Fruit fly (Drosophila melanogaster) whole organism, wandering third instar larva: ENCODE results near the gene Ucp4C.

Experiments used
- Abd-B ChIP-seq: fragments of >200 bp; optimal IDR thresholded peaks from 2 replicates; lab custom pipeline; 2017; ENCODE audit warnings: missing biosample characterization, missing genetic modification characterization
- CG32264 ChIP-seq: fragments of 200-800 bp; sonication (Bioruptor generic); optimal IDR thresholded peaks from 2 replicates; lab custom pipeline; 2016; ENCODE audit warnings: missing biosample characterization, missing genetic modification characterization
- CG9705 ChIP-seq: fragments of 200-800 bp; sonication (Bioruptor generic); optimal IDR thresholded peaks from 2 replicates; lab custom pipeline; 2018; ENCODE audit warnings: missing biosample characterization, mild to moderate bottlenecking, missing genetic modification characterization
- CrebA ChIP-seq: fragments of 200-800 bp; sonication (Bioruptor generic); optimal IDR thresholded peaks from 2 replicates; lab custom pipeline; 2016; ENCODE audit warnings: missing biosample characterization, mild to moderate bottlenecking, missing genetic modification characterization, borderline replicate concordance
- Dif ChIP-seq: fragments of 200-275, 200-300 bp; sonication (Bioruptor generic); optimal IDR thresholded peaks from 2 replicates; lab custom pipeline; 2018; ENCODE audit warnings: missing biosample characterization, missing genetic modification characterization; ENCODE audit not compliant: partially characterized antibody
- GATAd ChIP-seq: sonication (Bioruptor generic); optimal IDR thresholded peaks from 2 replicates; lab custom pipeline; 2016; ENCODE audit warnings: missing biosample characterization, missing genetic modification characterization
- HLH106 ChIP-seq: fragments of 200-800 bp; optimal IDR thresholded peaks from 3 replicates; lab custom pipeline; 2019; ENCODE audit warnings: missing biosample characterization, mild to moderate bottlenecking, missing genetic modification characterization, moderate library complexity
- Hnf4 ChIP-seq: fragments of 200-800 bp; sonication (Bioruptor generic); optimal IDR thresholded peaks from 2 replicates; lab custom pipeline; 2016; ENCODE audit warnings: missing biosample characterization, mild to moderate bottlenecking, missing genetic modification characterization
- Hr78 ChIP-seq: fragments of >200 bp; optimal IDR thresholded peaks from 2 replicates; lab custom pipeline; 2017; ENCODE audit warnings: missing biosample characterization, missing genetic modification characterization
- Hr83 ChIP-seq: fragments of 200-300 bp; sonication (Bioruptor generic); optimal IDR thresholded peaks from 2 replicates; lab custom pipeline; 2016; ENCODE audit warnings: missing biosample characterization, mild to moderate bottlenecking, missing genetic modification characterization, moderate library complexity; ENCODE audit not compliant: poor library complexity, severe bottlenecking
- Jra ChIP-seq: sonication (Bioruptor generic); optimal IDR thresholded peaks from 2 replicates; lab custom pipeline; 2016; ENCODE audit warnings: missing biosample characterization, missing genetic modification characterization
- Mio ChIP-seq: sonication (Bioruptor generic); optimal IDR thresholded peaks from 2 replicates; lab custom pipeline; 2016; ENCODE audit warnings: missing biosample characterization, missing genetic modification characterization
- Myc ChIP-seq: fragments of >200 bp; optimal IDR thresholded peaks from 2 replicates; lab custom pipeline; 2017
- N ChIP-seq: fragments of >200 bp; optimal IDR thresholded peaks from 2 replicates; lab custom pipeline; 2018; ENCODE audit warnings: missing biosample characterization, missing external identifiers, missing genetic modification characterization
- OdsH ChIP-seq: fragments of 200-800 bp; sonication (Bioruptor generic); optimal IDR thresholded peaks from 2 replicates; lab custom pipeline; 2016; ENCODE audit warnings: missing biosample characterization, mild to moderate bottlenecking, missing genetic modification characterization
- Rel ChIP-seq, 2 experiments: fragments of 200-800 bp; sonication (Bioruptor generic) in 1 of 2; optimal IDR thresholded peaks; 2 replicates in 1 of 2; 3 replicates in 1 of 2; lab custom pipeline; 2016 to 2019; ENCODE audit warnings: mild to moderate bottlenecking in 2 of 2, missing biosample characterization in 2 of 2, missing genetic modification characterization in 2 of 2, moderate library complexity in 1 of 2
- Sp1 ChIP-seq: fragments of 200-800 bp; sonication (Bioruptor generic); optimal IDR thresholded peaks from 3 replicates; lab custom pipeline; 2019; ENCODE audit warnings: missing biosample characterization, mild to moderate bottlenecking, missing genetic modification characterization, moderate library complexity
- Vsx2 ChIP-seq: fragments of 200-300, 225-300 bp; sonication (Bioruptor generic); optimal IDR thresholded peaks from 2 replicates; lab custom pipeline; 2018; ENCODE audit warnings: missing biosample characterization, missing genetic modification characterization; ENCODE audit not compliant: partially characterized antibody
- brk ChIP-seq: fragments of 200-800 bp; sonication (Bioruptor generic); optimal IDR thresholded peaks from 2 replicates; lab custom pipeline; 2016; ENCODE audit warnings: missing biosample characterization, mild to moderate bottlenecking, missing genetic modification characterization
- dl ChIP-seq, 2 experiments: fragments of 175-275, 200-275 bp in 1 of 2; fragments of 200-275 bp in 1 of 2; sonication (Bioruptor generic); optimal IDR thresholded peaks; lab custom pipeline; 2018; ENCODE audit warnings: mild to moderate bottlenecking in 2 of 2, missing biosample characterization in 2 of 2, missing genetic modification characterization in 2 of 2, moderate library complexity in 2 of 2; ENCODE audit not compliant: partially characterized antibody in 2 of 2, insufficient read depth in 1 of 2
- dsf ChIP-seq: sonication (Bioruptor generic); optimal IDR thresholded peaks from 2 replicates; lab custom pipeline; 2016; ENCODE audit warnings: missing biosample characterization, missing genetic modification characterization, borderline replicate concordance
- ey ChIP-seq: fragments of 200-800 bp; sonication (Bioruptor generic); optimal IDR thresholded peaks from 2 replicates; lab custom pipeline; 2016; ENCODE audit warnings: missing biosample characterization, missing genetic modification characterization
- h ChIP-seq: fragments of 200-800 bp; sonication (Bioruptor generic); optimal IDR thresholded peaks from 3 replicates; lab custom pipeline; 2016; ENCODE audit warnings: missing biosample characterization, mild to moderate bottlenecking, missing genetic modification characterization
- jim ChIP-seq: fragments of 175-275, 200-325 bp; sonication (Bioruptor generic); optimal IDR thresholded peaks from 2 replicates; lab custom pipeline; 2016; ENCODE audit warnings: missing biosample characterization, mild to moderate bottlenecking, missing genetic modification characterization
- lola ChIP-seq: fragments of >200 bp; optimal IDR thresholded peaks from 2 replicates; lab custom pipeline; 2017; ENCODE audit warnings: missing biosample characterization, missing genetic modification characterization
- psq ChIP-seq: fragments of 200-800 bp; sonication (Bioruptor generic); optimal IDR thresholded peaks from 3 replicates; lab custom pipeline; 2017; ENCODE audit warnings: missing biosample characterization, mild to moderate bottlenecking, missing genetic modification characterization, moderate library complexity
- rgr ChIP-seq: fragments of 200-800 bp; sonication (Bioruptor generic); optimal IDR thresholded peaks from 3 replicates; lab custom pipeline; 2016; ENCODE audit warnings: missing biosample characterization, mild to moderate bottlenecking, missing genetic modification characterization
- sage ChIP-seq: fragments of 200-800 bp; sonication (Bioruptor generic); optimal IDR thresholded peaks from 2 replicates; lab custom pipeline; 2016; ENCODE audit warnings: missing biosample characterization, mild to moderate bottlenecking, missing genetic modification characterization
- sv ChIP-seq: fragments of 200-800 bp; sonication (Bioruptor generic); optimal IDR thresholded peaks from 3 replicates; lab custom pipeline; 2016; ENCODE audit warnings: missing biosample characterization, missing genetic modification characterization

The Ucp4C gene

dm6 chr2L:5944305-5945282 is 23.8 kb upstream of the Ucp4C start:
- no peak for TF ChIP-seq Mio (GFP tag; lab: Kevin White, UChicago)
- peak; percentile 73 to 84 for TF ChIP-seq dl (GFP tag; optimal IDR thresholded peaks at IDR 0.05; lab: Kevin White, UChicago; ENCODE audit: insufficient read depth in 1 of 2, partially characterized antibody in 2 of 2)
- peak; percentile 42 for TF ChIP-seq Vsx2
- no peak for TF ChIP-seq Hr78 (GFP tag; lab: Kevin White, UChicago)
- no peak for TF ChIP-seq GATAd (GFP tag; lab: Kevin White, UChicago)
- TF ChIP-seq Sp1 (GFP tag; lab: Kevin White, UChicago): no peak
- no peak for TF ChIP-seq dsf (GFP tag; lab: Kevin White, UChicago)
- TF ChIP-seq lola (GFP tag; lab: Kevin White, UChicago): no peak
- TF ChIP-seq N (GFP tag; lab: Kevin White, UChicago): no peak
- no peak for TF ChIP-seq rgr (GFP tag; lab: Kevin White, UChicago)
- no peak for TF ChIP-seq sage (GFP tag; lab: Kevin White, UChicago)
- TF ChIP-seq ey (GFP tag; lab: Kevin White, UChicago): no peak
- no peak for TF ChIP-seq Jra (GFP tag; lab: Kevin White, UChicago)
- TF ChIP-seq Hr83: peak; percentile 30
- TF ChIP-seq Rel (GFP tag; optimal IDR thresholded peaks at IDR 0.05; lab: Kevin White, UChicago): no peak
- peak; percentile 80 for TF ChIP-seq Rel (tag; optimal IDR thresholded peaks at IDR 0.05; lab: Kevin White, UChicago)
- TF ChIP-seq Dif (GFP tag; lab: Kevin White, UChicago): peak; percentile 75
- TF ChIP-seq CG9705: no peak
- TF ChIP-seq h: peak; percentile 72
- no peak for TF ChIP-seq jim (GFP tag; lab: Kevin White, UChicago)

DNA sequence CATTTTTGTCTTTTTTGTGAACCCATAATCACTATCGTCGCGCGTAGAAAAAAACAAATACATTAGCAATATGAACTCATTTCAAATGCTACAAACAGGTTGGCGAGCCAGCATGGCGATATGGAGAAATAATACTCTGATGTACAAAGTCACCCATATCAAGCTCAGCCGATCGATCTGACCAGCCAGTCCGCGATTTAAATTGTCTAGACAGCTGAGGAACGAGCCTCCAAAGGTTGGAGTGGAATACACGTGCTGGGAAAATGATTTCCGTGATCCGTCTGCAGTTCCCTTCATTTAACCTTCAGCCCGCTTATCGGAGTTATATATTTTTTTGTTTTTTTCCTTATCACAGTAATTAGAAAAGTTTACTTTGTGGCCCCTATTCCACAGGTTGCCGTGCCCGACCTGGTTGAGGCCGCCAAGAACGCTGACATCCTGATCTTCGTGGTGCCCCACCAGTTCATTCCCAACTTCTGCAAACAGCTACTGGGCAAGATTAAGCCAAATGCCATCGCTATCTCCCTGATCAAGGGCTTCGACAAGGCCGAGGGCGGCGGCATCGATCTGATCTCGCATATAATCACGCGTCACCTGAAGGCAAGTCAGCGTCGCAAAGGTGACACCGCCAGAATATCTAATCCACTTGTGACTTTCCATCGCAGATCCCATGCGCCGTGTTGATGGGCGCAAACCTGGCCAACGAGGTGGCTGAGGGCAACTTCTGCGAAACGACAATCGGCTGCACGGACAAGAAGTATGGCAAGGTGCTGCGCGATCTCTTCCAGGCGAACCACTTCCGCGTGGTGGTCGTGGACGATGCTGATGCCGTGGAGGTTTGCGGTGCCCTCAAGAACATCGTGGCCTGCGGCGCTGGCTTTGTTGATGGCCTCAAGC is 22.5 kb upstream of the Ucp4C start:
- TF ChIP-seq N (GFP tag; lab: Kevin White, UChicago) (no peak), Sp1 (GFP tag; lab: Kevin White, UChicago) (no peak), GATAd (GFP tag; lab: Kevin White, UChicago) (no peak), dl (GFP tag; optimal IDR thresholded peaks at IDR 0.05; lab: Kevin White, UChicago; ENCODE audit: insufficient read depth in 1 of 2, partially characterized antibody in 2 of 2) (no peak), h (no peak), psq (no peak), Mio (GFP tag; lab: Kevin White, UChicago) (no peak), dsf (GFP tag; lab: Kevin White, UChicago) (no peak), CG32264 (GFP tag; lab: Kevin White, UChicago) (no peak), brk (GFP tag; lab: Kevin White, UChicago) (no peak)
- TF ChIP-seq, all 38 proteins: peak for 0

DNA sequence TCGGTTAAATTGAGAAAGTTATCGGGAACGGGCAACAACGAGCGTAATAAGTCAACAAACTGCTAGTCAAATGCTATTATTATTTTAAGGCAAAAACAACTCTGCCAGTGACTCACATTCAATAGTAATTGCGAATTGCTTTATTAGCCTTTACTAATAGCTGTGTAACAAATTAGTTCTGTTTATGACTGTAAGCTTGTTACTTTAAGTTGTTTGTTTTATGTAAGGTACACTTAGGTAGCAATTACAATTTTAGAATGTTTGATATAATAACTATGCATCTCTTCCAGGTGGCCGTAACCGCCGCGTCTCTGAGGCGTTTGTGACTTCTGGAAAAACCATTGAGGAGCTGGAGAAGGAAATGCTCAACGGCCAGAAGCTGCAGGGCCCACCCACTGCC is 21.6 kb upstream of the Ucp4C start:
- TF ChIP-seq Dif (GFP tag; lab: Kevin White, UChicago) (no peak), HLH106 (tag; lab: Kevin White, UChicago) (no peak), N (GFP tag; lab: Kevin White, UChicago) (no peak), Hnf4 (no peak)

- TF ChIP-seq N (GFP tag; lab: Kevin White, UChicago) (no peak), sv (GFP tag; lab: Kevin White, UChicago) (no peak), CrebA (GFP tag; lab: Kevin White, UChicago) (no peak), Hr78 (GFP tag; lab: Kevin White, UChicago) (no peak), h (no peak), Hr83 (no peak), CG32264 (GFP tag; lab: Kevin White, UChicago) (no peak), brk (GFP tag; lab: Kevin White, UChicago) (no peak), Abd-B (GFP tag; lab: Kevin White, UChicago) (no peak), dl (GFP tag; optimal IDR thresholded peaks at IDR 0.05; lab: Kevin White, UChicago; ENCODE audit: insufficient read depth in 1 of 2, partially characterized antibody in 2 of 2) (no peak), Vsx2 (no peak), dsf (GFP tag; lab: Kevin White, UChicago) (no peak), OdsH (GFP tag; lab: Kevin White, UChicago) (no peak), Sp1 (GFP tag; lab: Kevin White, UChicago) (no peak), Myc (lab: Kevin White, UChicago) (no peak)
Measured at dm6 chr2L:5947504-5947903, 20.9 kb upstream of the Ucp4C start.
